Fruit fly (Drosophila melanogaster) ovary, adult (tissue): ENCODE measurements around the gene LysX.

Source experiments
- CG17801 ChIP-seq: fragments of 200-800 bp; optimal IDR thresholded peaks from 2 replicates; lab custom pipeline; 2019; ENCODE audit warnings: missing biosample characterization, mild to moderate bottlenecking, missing genetic modification characterization, moderate library complexity; ENCODE audit not compliant: partially characterized antibody

LysX gene

dm6 chr3L:1200357-1201051 lies 5.4 kb upstream of the LysX start, which contains the start of gene mwh:
Gene mwh, plus strand, starts transcription at chr3L:1200786.
- no peak for TF ChIP-seq CG17801 (GFP tag; lab: Kevin White, UChicago)

- TF ChIP-seq CG17801 (GFP tag; lab: Kevin White, UChicago) = no peak
These were observed 908 bp upstream of the LysX start, which contains the start of gene Aplip1 for dm6 chr3L:1195868-1196552. Gene Aplip1, plus strand, starts transcription at chr3L:1196317.

dm6 chr3L:1193123-1193844 lies 1.8 kb downstream of the LysX start, which contains the start of gene Trhn:
Gene Trhn, minus strand, starts transcription at chr3L:1193173.
- TF ChIP-seq CG17801 (GFP tag; lab: Kevin White, UChicago) = no peak

- no peak for TF ChIP-seq CG17801 (GFP tag; lab: Kevin White, UChicago)
These were observed 6.0 kb downstream of the LysX start, which contains the start of gene CG13912 for dm6 chr3L:1188936-1189659. Gene CG13912, plus strand, starts transcription at chr3L:1189588.

dm6 chr3L:1183467-1183866 lies 11.6 kb downstream of the LysX start:
- TF ChIP-seq CG17801 (GFP tag; lab: Kevin White, UChicago) = no peak

- TF ChIP-seq CG17801 (GFP tag; lab: Kevin White, UChicago) = no peak
These were observed 17.0 kb downstream of the LysX start for dm6 chr3L:1178115-1178583.

- TF ChIP-seq CG17801 (GFP tag; lab: Kevin White, UChicago) = no peak
These were observed 18.0 kb downstream of the LysX start, which contains the start of gene bab2 for dm6 chr3L:1177085-1177484. Gene bab2, minus strand, starts transcription at chr3L:1177276.

dm6 chr3L:1176515-1176914 lies 18.6 kb downstream of the LysX start:
- no peak for TF ChIP-seq CG17801 (GFP tag; lab: Kevin White, UChicago)

- no peak for TF ChIP-seq CG17801 (GFP tag; lab: Kevin White, UChicago)
These were observed 22.2 kb downstream of the LysX start for dm6 chr3L:1172858-1173257.

dm6 chr3L:1170611-1171010 lies 24.5 kb downstream of the LysX start:
- TF ChIP-seq CG17801 (GFP tag; lab: Kevin White, UChicago) = no peak

- TF ChIP-seq CG17801 (GFP tag; lab: Kevin White, UChicago) = no peak
These were observed 25.5 kb downstream of the LysX start for dm6 chr3L:1169617-1170016.

- TF ChIP-seq CG17801 (GFP tag; lab: Kevin White, UChicago) = no peak
These were observed 26.7 kb downstream of the LysX start for dm6 chr3L:1168445-1168844.

dm6 chr3L:1166945-1167913 lies 27.9 kb downstream of the LysX start:
- no peak for TF ChIP-seq CG17801 (GFP tag; lab: Kevin White, UChicago)
